Worm (Caenorhabditis elegans): ENCODE measurements around the gene Y51H4A.935.

DNA sequence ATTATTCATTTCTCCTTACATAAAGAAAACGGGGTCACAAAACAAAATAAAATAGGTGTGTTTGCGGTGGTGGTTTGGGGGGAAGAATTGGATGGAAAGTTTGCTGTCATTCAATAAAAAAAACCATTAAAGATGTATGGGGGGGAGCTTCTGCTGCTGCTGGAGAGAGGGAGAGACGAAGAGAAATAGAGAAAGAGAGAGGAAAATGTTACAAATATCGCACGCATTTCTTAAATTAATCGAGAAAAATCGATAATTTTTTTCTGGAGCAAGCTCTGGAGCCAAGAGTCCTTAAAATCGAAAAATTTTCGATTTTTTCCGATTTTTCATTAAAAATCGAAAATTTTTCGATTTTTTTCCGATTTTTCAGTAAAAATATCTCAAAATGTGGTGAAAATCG is 24.2 kb downstream of the Y51H4A.935 start:
- TF ChIP-seq aly-1 (tag; optimal IDR thresholded peaks at IDR 0.05) (no peak), ama-1 (optimal IDR thresholded peaks at IDR 0.05) (peak; percentile 3), ceh-13 (GFP tag; optimal IDR thresholded peaks at IDR 0.05) (no peak), hmbx-1 (tag; optimal IDR thresholded peaks at IDR 0.05) (no peak), tbx-37 (GFP tag; conservative IDR thresholded peaks at IDR 0.05) (peak; percentile 18; the same call in 1 of the 2 replicates), pes-1 (GFP tag; IDR thresholded peaks at IDR 0.05) (no peak), flt-1 (GFP tag; IDR thresholded peaks at IDR 0.05) (no peak), tbx-11 (GFP tag; IDR thresholded peaks at IDR 0.05) (no peak), sea-1 (GFP tag; conservative IDR thresholded peaks at IDR 0.05) (no peak)
